Worm (Caenorhabditis elegans): ENCODE measurements around the gene T09F3.2.
A peak's percentile ranks its signal among the peaks of the same experiment; 100 is the strongest.

The T09F3.2 gene

ce11 chrII:10389038-10389437, 1.9 kb upstream of the T09F3.2 start (continued):
- no peak for TF ChIP-seq elt-3 (tag; optimal IDR thresholded peaks at IDR 0.05)
- no peak for TF ChIP-seq lin-11 (tag; optimal IDR thresholded peaks at IDR 0.05)
- no peak for TF ChIP-seq unc-62 (GFP tag; optimal IDR thresholded peaks at IDR 0.05)
- no peak for TF ChIP-seq unc-55 (GFP tag; optimal IDR thresholded peaks at IDR 0.05)
- peak; percentile 89 for TF ChIP-seq sma-9 (GFP tag; optimal IDR thresholded peaks at IDR 0.05)
- TF ChIP-seq sma-9 (tag; optimal IDR thresholded peaks at IDR 0.05), result no peak
- peak; percentile 67 for TF ChIP-seq nhr-6 (tag; optimal IDR thresholded peaks at IDR 0.05)
- peak; percentile 83 for TF ChIP-seq nhr-25 (tag; optimal IDR thresholded peaks at IDR 0.05)
- peak; percentile 56 for TF ChIP-seq gmeb-1 (tag; optimal IDR thresholded peaks at IDR 0.05)
- no peak for TF ChIP-seq ztf-1 (GFP tag; conservative IDR thresholded peaks at IDR 0.05)
- TF ChIP-seq C34F6.9 (tag; optimal IDR thresholded peaks at IDR 0.05), result peak; percentile 39

ce11 chrII:10389776-10390175, 1.2 kb upstream of the T09F3.2 start:
- peak; percentile 80 for TF ChIP-seq F13H6.1 (tag; optimal IDR thresholded peaks at IDR 0.05)
- TF ChIP-seq nhr-11 (tag; optimal IDR thresholded peaks at IDR 0.05), result no peak
- TF ChIP-seq sma-9 (GFP tag; optimal IDR thresholded peaks at IDR 0.05), result peak; percentile 82
- TF ChIP-seq sma-9 (tag; optimal IDR thresholded peaks at IDR 0.05), result no peak
- peak; percentile 84 for TF ChIP-seq fos-1 (tag; optimal IDR thresholded peaks at IDR 0.05)
- peak; percentile 37 for TF ChIP-seq gmeb-1 (tag; optimal IDR thresholded peaks at IDR 0.05)
- peak; percentile 11 for TF ChIP-seq sma-3 (GFP tag; optimal IDR thresholded peaks at IDR 0.05)
- TF ChIP-seq nhr-129 (tag; optimal IDR thresholded peaks at IDR 0.05), result peak; percentile 70
- peak; percentile 68 for TF ChIP-seq nhr-25 (tag; optimal IDR thresholded peaks at IDR 0.05)
- peak; percentile 8 for TF ChIP-seq egl-27 (tag; optimal IDR thresholded peaks at IDR 0.05)
- TF ChIP-seq blmp-1 (tag; optimal IDR thresholded peaks at IDR 0.05; ENCODE audit: insufficient read depth), result no peak
- peak; percentile 65 for TF ChIP-seq crh-2 (tag; optimal IDR thresholded peaks at IDR 0.05)
- peak; percentile 76 for TF ChIP-seq nhr-21 (tag; optimal IDR thresholded peaks at IDR 0.05)
- TF ChIP-seq nhr-12 (tag; optimal IDR thresholded peaks at IDR 0.05), result no peak
- TF ChIP-seq mdl-1 (tag; optimal IDR thresholded peaks at IDR 0.05), result peak in 1 of 2 experiments; percentile 64

- TF ChIP-seq lsy-2 (tag; optimal IDR thresholded peaks at IDR 0.05) (peak in 1 of 2 experiments; percentile 61), fos-1 (tag; optimal IDR thresholded peaks at IDR 0.05) (peak; percentile 34), nhr-10 (tag; optimal IDR thresholded peaks at IDR 0.05) (peak; percentile 2), nhr-21 (tag; optimal IDR thresholded peaks at IDR 0.05) (peak; percentile 84), lin-13 (GFP tag; optimal IDR thresholded peaks at IDR 0.05) (peak; percentile 13), ceh-82 (tag; optimal IDR thresholded peaks at IDR 0.05) (no peak), crh-2 (tag; optimal IDR thresholded peaks at IDR 0.05) (peak; percentile 66), Y55F3AM.14 (GFP tag; optimal IDR thresholded peaks at IDR 0.05) (peak; percentile 52), sma-9 (GFP tag; optimal IDR thresholded peaks at IDR 0.05) (peak; percentile 91), sma-9 (tag; optimal IDR thresholded peaks at IDR 0.05) (no peak), ztf-11 (tag; optimal IDR thresholded peaks at IDR 0.05) (no peak), nhr-6 (tag; optimal IDR thresholded peaks at IDR 0.05) (peak; percentile 35), sem-4 (tag; optimal IDR thresholded peaks at IDR 0.05) (peak; percentile 17), ztf-4 (tag; optimal IDR thresholded peaks at IDR 0.05) (peak; percentile 72), gmeb-1 (tag; optimal IDR thresholded peaks at IDR 0.05) (peak; percentile 16), ama-1 (optimal IDR thresholded peaks at IDR 0.05) (no peak), zag-1 (tag; optimal IDR thresholded peaks at IDR 0.05) (no peak), blmp-1 (tag; optimal IDR thresholded peaks at IDR 0.05; ENCODE audit: insufficient read depth) (peak; percentile 29), nhr-129 (tag; optimal IDR thresholded peaks at IDR 0.05) (peak; percentile 90), C34F6.9 (tag; optimal IDR thresholded peaks at IDR 0.05) (peak; percentile 58), sma-3 (GFP tag; optimal IDR thresholded peaks at IDR 0.05) (peak; percentile 85), mdl-1 (tag; optimal IDR thresholded peaks at IDR 0.05) (peak in 1 of 2 experiments; percentile 47), nhr-25 (tag; optimal IDR thresholded peaks at IDR 0.05) (peak; percentile 83), elt-3 (tag; optimal IDR thresholded peaks at IDR 0.05) (no peak), F13H6.1 (tag; optimal IDR thresholded peaks at IDR 0.05) (peak; percentile 51)
Observed at ce11 chrII:10390250-10390821, 618 bp upstream of the T09F3.2 start.

ce11 chrII:10393282-10394179, 2.6 kb downstream of the T09F3.2 start, which contains the start of gene gpd-1:
gpd-1 (plus strand) TSS chrII:10394129.
- no peak for TF ChIP-seq zag-1 (tag; optimal IDR thresholded peaks at IDR 0.05)
- no peak for TF ChIP-seq alr-1 (tag; optimal IDR thresholded peaks at IDR 0.05)
- no peak for TF ChIP-seq mab-5 (tag; optimal IDR thresholded peaks at IDR 0.05)
- TF ChIP-seq ztf-11 (tag; optimal IDR thresholded peaks at IDR 0.05), result no peak
- TF ChIP-seq nhr-237 (tag; optimal IDR thresholded peaks at IDR 0.05), result no peak
- no peak for TF ChIP-seq ceh-16 (tag; optimal IDR thresholded peaks at IDR 0.05)
- TF ChIP-seq ceh-82 (tag; optimal IDR thresholded peaks at IDR 0.05), result no peak
- TF ChIP-seq mdl-1 (tag; optimal IDR thresholded peaks at IDR 0.05), result no peak
- TF ChIP-seq F13H6.1 (tag; optimal IDR thresholded peaks at IDR 0.05), result no peak
- no peak for TF ChIP-seq nhr-6 (tag; optimal IDR thresholded peaks at IDR 0.05)
- TF ChIP-seq lin-39 (tag; optimal IDR thresholded peaks at IDR 0.05), result no peak
- no peak for TF ChIP-seq lsy-2 (tag; optimal IDR thresholded peaks at IDR 0.05)

Measured in whole organism, L2 larva.